Worm (Caenorhabditis elegans) whole organism, L2 larva: Measurements from ENCODE around the gene T04F8.8.

Experiments used
- fos-1 ChIP-seq: fragments of 150-350 bp; optimal IDR thresholded peaks from 2 replicates; lab custom pipeline; 2014; ENCODE audit warnings: missing biosample characterization, missing genetic modification characterization
- nhr-77 ChIP-seq: fragments of 150-350 bp; optimal IDR thresholded peaks from 2 replicates; lab custom pipeline; 2014; ENCODE audit warnings: missing biosample characterization, missing genetic modification characterization
- skn-1 ChIP-seq: sonication (generic microtip); optimal IDR thresholded peaks from 2 replicates; lab custom pipeline; 2017; ENCODE audit warnings: missing biosample characterization, missing genetic modification characterization
- unc-62 ChIP-seq: fragments of 150-350 bp; optimal IDR thresholded peaks from 2 replicates; lab custom pipeline; 2014; ENCODE audit warnings: missing biosample characterization, missing genetic modification reagents, missing genetic modification characterization

DNA sequence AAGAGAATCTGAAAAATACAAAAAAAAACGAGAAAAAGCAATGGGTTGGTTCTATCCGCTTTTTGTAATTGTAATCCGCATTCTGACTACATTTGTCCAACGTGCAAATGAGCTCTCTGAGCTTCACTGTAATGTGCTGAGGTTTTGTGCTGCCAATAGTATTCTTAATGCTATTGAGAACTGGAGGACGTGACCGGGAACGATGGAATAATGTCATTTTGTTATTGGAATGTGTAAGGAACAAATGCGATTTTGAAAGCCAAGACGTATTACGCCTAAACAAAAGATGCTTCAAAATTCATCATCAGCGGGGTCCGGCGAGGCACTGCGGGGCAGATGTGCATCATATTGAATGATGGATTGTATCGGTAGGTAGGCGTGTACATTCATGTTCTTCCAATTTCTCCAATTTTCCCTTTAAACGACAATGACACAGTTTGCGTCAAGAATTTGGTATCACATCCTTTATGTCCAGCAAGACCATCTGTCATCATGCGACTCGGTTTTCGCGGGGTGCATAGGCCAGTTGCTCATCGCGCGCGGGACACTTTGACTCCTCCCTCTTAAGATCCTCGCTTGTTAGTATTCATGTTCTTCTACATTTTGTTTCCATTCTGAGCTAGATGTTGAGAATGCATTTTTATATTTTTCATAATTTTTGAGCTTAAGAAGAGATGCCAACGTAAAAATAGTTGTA is 25.9 kb downstream of the T04F8.8 start:
- TF ChIP-seq nhr-77 (no peak), fos-1 (no peak), skn-1 (tag; lab: Kevin White, UChicago) (no peak), unc-62 (GFP tag; lab: Kevin White, UChicago) (no peak)
